Worm (Caenorhabditis elegans) whole organism, L4 larva: ENCODE data around the gene ctr-9.
A peak's percentile ranks its signal among the peaks of the same experiment; 100 is the strongest.

Experiments used
- F26F4.8 ChIP-seq: fragments of 200-800 bp; sonication (Bioruptor generic); conservative IDR thresholded peaks from 2 replicates; pipeline ENCODE4 v1.3.6; 2022; ENCODE audit warnings: missing genetic modification characterization, missing compliant biosample characterization
- F49E8.2 ChIP-seq: sonication (generic microtip); optimal IDR thresholded peaks from 2 replicates; lab custom pipeline; 2016; ENCODE audit warnings: missing compliant biosample characterization, mild to moderate bottlenecking, missing genetic modification characterization, borderline replicate concordance
- T26A8.4 ChIP-seq: fragments of 200-800 bp; sonication (Bioruptor generic); IDR thresholded peaks from 2 replicates; pipeline ENCODE4 v1.3.6; 2022; ENCODE audit warnings: missing genetic modification characterization, missing compliant biosample characterization
- Y48G9A.11 ChIP-seq: fragments of 200-800 bp; sonication (Bioruptor generic); IDR thresholded peaks from 2 replicates; pipeline ENCODE4 v1.3.6; 2022; ENCODE audit warnings: missing genetic modification reagents, missing genetic modification characterization, missing compliant biosample characterization
- arid-1 ChIP-seq: fragments of 200-800 bp; sonication (Bioruptor generic); conservative IDR thresholded peaks from 2 replicates; pipeline ENCODE4 v1.3.6; 2022; ENCODE audit warnings: missing genetic modification reagents, missing genetic modification characterization, missing compliant biosample characterization
- ceh-20 ChIP-seq: fragments of 200-800 bp; sonication (Bioruptor generic); IDR thresholded peaks from 2 replicates; pipeline ENCODE4 v1.3.6; 2022; ENCODE audit warnings: missing genetic modification reagents, missing genetic modification characterization, missing compliant biosample characterization
- ceh-32 ChIP-seq: sonication (generic microtip); optimal IDR thresholded peaks from 2 replicates; lab custom pipeline; 2016; ENCODE audit warnings: mild to moderate bottlenecking, missing genetic modification characterization, missing compliant biosample characterization; ENCODE audit not compliant: poor library complexity
- ceh-82 ChIP-seq: sonication (generic microtip); optimal IDR thresholded peaks from 2 replicates; lab custom pipeline; 2017; ENCODE audit warnings: missing biosample characterization, missing genetic modification characterization
- daf-16 ChIP-seq, 3 experiments: sonication (generic microtip); optimal IDR thresholded peaks; 2 replicates each; lab custom pipeline; 2016 to 2017; ENCODE audit warnings: missing genetic modification characterization in 3 of 3, missing genetic modification reagents in 3 of 3, mild to moderate bottlenecking in 2 of 3, missing compliant biosample characterization in 2 of 3, missing biosample characterization in 1 of 3, moderate library complexity in 1 of 3
- daf-19 ChIP-seq: fragments of 200-800 bp; sonication (Bioruptor generic); conservative IDR thresholded peaks from 2 replicates; pipeline ENCODE4 v1.3.6; 2022; ENCODE audit warnings: missing genetic modification characterization, missing compliant biosample characterization
- daf-8 ChIP-seq: fragments of 200-800 bp; sonication (Bioruptor generic); IDR thresholded peaks from 2 replicates; pipeline ENCODE4 v1.3.6; 2022; ENCODE audit warnings: missing genetic modification characterization, missing compliant biosample characterization
- dmd-8 ChIP-seq: fragments of 200-800 bp; sonication (Bioruptor generic); IDR thresholded peaks from 2 replicates; pipeline ENCODE4 v1.3.6; 2022; ENCODE audit warnings: missing genetic modification characterization, missing compliant biosample characterization
- dpl-1 ChIP-seq: fragments of 150-350 bp; optimal IDR thresholded peaks from 2 replicates; lab custom pipeline; 2014; ENCODE audit warnings: missing biosample characterization, missing genetic modification reagents, missing genetic modification characterization
- duxl-1 ChIP-seq: sonication (generic microtip); optimal IDR thresholded peaks from 2 replicates; lab custom pipeline; 2016; ENCODE audit warnings: mild to moderate bottlenecking, missing genetic modification characterization, moderate library complexity, missing compliant biosample characterization; ENCODE audit not compliant: poor library complexity
- egl-27 ChIP-seq: sonication (generic microtip); optimal IDR thresholded peaks from 3 replicates; lab custom pipeline; 2017; ENCODE audit warnings: missing biosample characterization, missing genetic modification reagents, missing genetic modification characterization
- egl-43 ChIP-seq: fragments of 200-800 bp; sonication (Bioruptor generic); IDR thresholded peaks from 2 replicates; pipeline ENCODE4 v1.3.6; 2022; ENCODE audit warnings: missing genetic modification reagents, missing genetic modification characterization, missing compliant biosample characterization
- fkh-10 ChIP-seq: fragments of 150-350 bp; optimal IDR thresholded peaks from 2 replicates; lab custom pipeline; 2014; ENCODE audit warnings: missing biosample characterization, missing genetic modification reagents, missing genetic modification characterization
- fos-1 ChIP-seq: fragments of 150-350 bp; optimal IDR thresholded peaks from 2 replicates; lab custom pipeline; 2014; ENCODE audit warnings: missing biosample characterization, missing genetic modification characterization
- hlh-30 ChIP-seq: sonication (generic microtip); optimal IDR thresholded peaks from 2 replicates; lab custom pipeline; 2017; ENCODE audit warnings: antibody characterized with exemption, mild to moderate bottlenecking, missing genetic modification characterization, missing compliant biosample characterization; ENCODE audit not compliant: insufficient read depth
- lin-13 ChIP-seq: fragments of 150-350 bp; optimal IDR thresholded peaks from 2 replicates; lab custom pipeline; 2014; ENCODE audit warnings: missing biosample characterization, missing genetic modification reagents, missing genetic modification characterization
- lin-38 ChIP-seq: fragments of 200-800 bp; sonication (Bioruptor generic); IDR thresholded peaks from 2 replicates; pipeline ENCODE4 v1.3.6; 2022; ENCODE audit warnings: missing genetic modification reagents, missing genetic modification characterization, missing compliant biosample characterization
- lin-39 ChIP-seq: fragments of 150-350 bp; optimal IDR thresholded peaks from 2 replicates; lab custom pipeline; 2014; ENCODE audit warnings: missing biosample characterization, missing genetic modification reagents, missing genetic modification characterization
- lir-3 ChIP-seq: sonication (generic microtip); optimal IDR thresholded peaks from 2 replicates; lab custom pipeline; 2016; ENCODE audit warnings: mild to moderate bottlenecking, missing genetic modification characterization, missing compliant biosample characterization
- lsy-2 ChIP-seq, 2 experiments: fragments of 150-350 bp in 1 of 2; sonication (generic microtip) in 1 of 2; optimal IDR thresholded peaks; 2 replicates each; lab custom pipeline; 2014 to 2017; ENCODE audit warnings: missing biosample characterization in 2 of 2, missing genetic modification characterization in 2 of 2
- madf-5 ChIP-seq, 2 experiments: fragments of 200-800 bp; sonication (Bioruptor generic); IDR thresholded peaks; 2 replicates each; pipeline ENCODE4 v1.3.6; 2022; ENCODE audit warnings: missing compliant biosample characterization in 2 of 2, missing genetic modification characterization in 2 of 2
- madf-9 ChIP-seq: fragments of 200-800 bp; sonication (Bioruptor generic); conservative IDR thresholded peaks from 2 replicates; pipeline ENCODE4 v1.3.6; 2022; ENCODE audit warnings: missing genetic modification reagents, missing genetic modification characterization, missing compliant biosample characterization
- mes-2 ChIP-seq: sonication (generic microtip); optimal IDR thresholded peaks from 2 replicates; lab custom pipeline; 2016; ENCODE audit warnings: missing genotype, mild to moderate bottlenecking, missing genetic modification characterization, missing compliant biosample characterization; ENCODE audit not compliant: poor library complexity, severe bottlenecking
- nhr-11 ChIP-seq: fragments of 150-350 bp; optimal IDR thresholded peaks from 2 replicates; lab custom pipeline; 2014; ENCODE audit warnings: missing biosample characterization, missing genetic modification characterization
- nhr-41 ChIP-seq: fragments of 200-800 bp; sonication (Bioruptor generic); IDR thresholded peaks from 2 replicates; pipeline ENCODE4 v1.3.6; 2022; ENCODE audit warnings: missing genetic modification reagents, missing genetic modification characterization, missing compliant biosample characterization
- nhr-42 ChIP-seq: fragments of 200-800 bp; sonication (Bioruptor generic); IDR thresholded peaks from 2 replicates; pipeline ENCODE4 v1.3.6; 2022; ENCODE audit warnings: missing genetic modification characterization, missing compliant biosample characterization
- nhr-76 ChIP-seq: fragments of 150-350 bp; optimal IDR thresholded peaks from 2 replicates; lab custom pipeline; 2014; ENCODE audit warnings: missing biosample characterization, missing genetic modification characterization
- nhr-77 ChIP-seq: fragments of 150-350 bp; optimal IDR thresholded peaks from 2 replicates; lab custom pipeline; 2014; ENCODE audit warnings: missing biosample characterization, missing genetic modification characterization
- php-3 ChIP-seq: fragments of 200-800 bp; sonication (Bioruptor generic); IDR thresholded peaks from 2 replicates; pipeline ENCODE4 v1.3.6; 2022; ENCODE audit warnings: missing genetic modification reagents, missing genetic modification characterization, missing compliant biosample characterization
- snpc-4 ChIP-seq: fragments of 150-350 bp; optimal IDR thresholded peaks from 2 replicates; lab custom pipeline; 2014; ENCODE audit warnings: missing biosample characterization, missing genetic modification characterization
- unc-130 ChIP-seq: sonication (generic microtip); optimal IDR thresholded peaks from 2 replicates; lab custom pipeline; 2016; ENCODE audit warnings: missing genetic modification reagents, missing genetic modification characterization, missing compliant biosample characterization
- unc-39 ChIP-seq: sonication (generic microtip); optimal IDR thresholded peaks from 2 replicates; lab custom pipeline; 2017; ENCODE audit warnings: missing biosample characterization, missing genetic modification characterization
- unc-62 ChIP-seq, 3 experiments: fragments of 150-350 bp in 1 of 3; sonication (generic microtip); optimal IDR thresholded peaks in 2 of 3; peaks in 1 of 3; 1 replicate in 1 of 3; 2 replicates in 2 of 3; lab custom pipeline; 2014 to 2017; ENCODE audit warnings: missing biosample characterization in 3 of 3, missing genetic modification characterization in 3 of 3, missing genetic modification reagents in 3 of 3, missing genotype in 1 of 3
- zfp-3 ChIP-seq: fragments of 200-800 bp; sonication (Bioruptor generic); conservative IDR thresholded peaks from 2 replicates; pipeline ENCODE4 v1.3.6; 2022; ENCODE audit warnings: missing genetic modification reagents, missing genetic modification characterization, missing compliant biosample characterization
- zip-2 ChIP-seq: fragments of 150-350 bp; optimal IDR thresholded peaks from 2 replicates; lab custom pipeline; 2014; ENCODE audit warnings: missing biosample characterization, missing genetic modification characterization
- ztf-11 ChIP-seq: fragments of 150-350 bp; optimal IDR thresholded peaks from 2 replicates; lab custom pipeline; 2014; ENCODE audit warnings: missing biosample characterization, missing genetic modification characterization

ctr-9 gene

DNA sequence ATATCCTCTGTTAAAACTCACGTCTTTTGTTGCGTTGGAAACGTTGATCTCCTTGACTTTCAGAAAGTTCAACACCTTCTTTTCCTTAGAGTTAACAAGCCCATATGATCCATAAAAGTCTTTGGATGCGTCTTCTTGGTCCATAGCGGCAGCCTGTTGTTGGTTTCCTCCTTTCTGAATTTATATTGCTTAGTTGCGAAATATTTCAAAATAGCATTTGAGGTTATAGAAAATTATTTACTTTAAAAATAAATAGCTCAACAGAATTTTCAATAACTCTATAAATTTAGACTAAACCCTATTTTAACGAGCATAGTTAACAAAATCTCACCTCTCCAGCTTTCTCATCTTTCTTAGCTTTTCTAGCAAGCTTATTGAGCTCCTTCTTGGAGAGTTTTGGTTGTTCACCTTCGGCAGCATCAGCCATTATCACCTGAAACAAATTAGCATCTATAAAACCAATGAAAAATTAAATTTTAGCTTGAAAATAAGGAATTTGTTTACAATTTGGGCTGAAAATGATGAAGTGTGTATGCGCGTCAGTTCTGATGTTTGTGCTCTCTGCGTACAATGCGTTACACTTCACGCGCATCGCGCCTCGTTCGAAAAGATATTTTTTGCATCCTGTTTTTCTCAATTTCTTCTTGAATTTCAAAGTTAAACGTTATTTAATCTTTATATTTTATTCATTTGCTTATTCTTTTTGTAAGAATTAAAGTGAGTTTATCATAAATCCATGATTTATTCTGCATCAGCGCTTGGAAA is at the start of gene ctr-9, which contains the start of gene dars-1:
TSS of gene ctr-9 (plus strand) at position 614 of the 765 bp plus-strand sequence.
TSS of gene dars-1 (minus strand) at position 433 of the 765 bp plus-strand sequence.
- TF ChIP-seq ceh-82 (tag; lab: Kevin White, UChicago) = no peak
- no peak for TF ChIP-seq F26F4.8 (GFP tag; lab: Robert Waterston, UW)
- TF ChIP-seq unc-130 (GFP tag; lab: Kevin White, UChicago) = no peak
- no peak for TF ChIP-seq dmd-8
- no peak for TF ChIP-seq fkh-10 (GFP tag; lab: Kevin White, UChicago)
- no peak for TF ChIP-seq daf-16 (GFP tag; optimal IDR thresholded peaks at IDR 0.05; lab: Kevin White, UChicago)
- no peak for TF ChIP-seq daf-16 (tag; optimal IDR thresholded peaks at IDR 0.05; lab: Kevin White, UChicago)
- TF ChIP-seq mes-2 (tag; lab: Kevin White, UChicago) = peak; percentile 18
- no peak for TF ChIP-seq T26A8.4 (GFP tag; lab: Robert Waterston, UW)
- TF ChIP-seq unc-39 = no peak
- no peak for TF ChIP-seq ceh-32 (tag; lab: Kevin White, UChicago)
- no peak for TF ChIP-seq egl-43 (GFP tag; lab: Robert Waterston, UW)
- TF ChIP-seq zfp-3 (GFP tag; lab: Robert Waterston, UW) = no peak
- TF ChIP-seq dpl-1 = peak; percentile 43
- no peak for TF ChIP-seq fos-1 (tag; lab: Kevin White, UChicago)
- TF ChIP-seq egl-27 (tag; lab: Kevin White, UChicago) = no peak
- no peak for TF ChIP-seq nhr-77
- no peak for TF ChIP-seq lir-3 (tag; lab: Kevin White, UChicago)
- TF ChIP-seq unc-62 (GFP tag; optimal IDR thresholded peaks at IDR 0.05 in 1 of 2; lab: Kevin White, UChicago) = no peak
- TF ChIP-seq unc-62 (tag; optimal IDR thresholded peaks at IDR 0.05; lab: Kevin White, UChicago) = no peak
- no peak for TF ChIP-seq duxl-1 (tag; lab: Kevin White, UChicago)
- no peak for TF ChIP-seq ztf-11
- TF ChIP-seq madf-5 (GFP tag; IDR thresholded peaks at IDR 0.05; lab: Robert Waterston, UW) = no peak
- TF ChIP-seq daf-8 = no peak
- TF ChIP-seq zip-2 = peak; percentile 91
- TF ChIP-seq arid-1 (GFP tag; lab: Robert Waterston, UW) = 0 out of 2 replicates have a peak, but pooled peaks have one; percentile 1
- TF ChIP-seq snpc-4 (tag; lab: Kevin White, UChicago) = no peak
- peak in 1 of 2 experiments; percentile 31 for TF ChIP-seq lsy-2 (tag; optimal IDR thresholded peaks at IDR 0.05; lab: Kevin White, UChicago)
- TF ChIP-seq lin-39 (tag; lab: Kevin White, UChicago) = no peak
- TF ChIP-seq ceh-20 (GFP tag; lab: Robert Waterston, UW) = no peak
- TF ChIP-seq nhr-11 (tag; lab: Kevin White, UChicago) = no peak
- no peak for TF ChIP-seq madf-9 (GFP tag; lab: Robert Waterston, UW)
- TF ChIP-seq nhr-41 (GFP tag; lab: Robert Waterston, UW) = no peak
- no peak for TF ChIP-seq php-3 (GFP tag; lab: Robert Waterston, UW)
- no peak for TF ChIP-seq hlh-30
- no peak for TF ChIP-seq nhr-76
- TF ChIP-seq, all 104 proteins: peak for 5

DNA sequence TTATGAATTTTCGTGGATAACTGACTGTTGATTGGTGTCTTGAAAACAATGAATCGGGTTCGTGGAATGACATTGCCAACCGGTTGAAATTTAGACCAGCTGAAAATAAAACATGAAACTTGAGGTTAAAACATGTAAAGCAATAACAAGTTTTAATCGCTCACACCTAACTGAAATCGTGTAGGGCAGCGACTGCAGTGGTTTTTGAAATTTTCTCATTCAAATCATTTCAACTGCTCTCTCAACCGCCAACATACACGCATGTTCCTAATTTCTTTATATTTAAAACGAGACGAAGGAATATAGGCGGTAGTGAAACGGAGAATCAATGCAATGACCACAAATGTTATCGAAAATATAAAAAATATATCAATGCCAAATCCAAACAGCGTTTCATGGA is 48.4 kb upstream of the ctr-9 start:
- TF ChIP-seq lin-38 (peak; percentile 31; the same call in 1 of the 2 replicates), F49E8.2 (tag; lab: Kevin White, UChicago) (peak; percentile 5), ceh-82 (tag; lab: Kevin White, UChicago) (no peak), lin-13 (GFP tag; lab: Kevin White, UChicago) (peak; percentile 40), nhr-42 (GFP tag; lab: Robert Waterston, UW) (no peak), arid-1 (GFP tag; lab: Robert Waterston, UW) (0 out of 2 replicates have a peak, but pooled peaks have one; percentile 35), daf-19 (0 out of 2 replicates have a peak, but pooled peaks have one; percentile 25), Y48G9A.11 (GFP tag; lab: Robert Waterston, UW) (0 out of 2 replicates have a peak, but pooled peaks have one; percentile 5)
